Fruit fly (Drosophila melanogaster) whole organism: ENCODE results near the gene JMJD7.

Experiments used
- CG8478 ChIP-seq: fragments of >200 bp; optimal IDR thresholded peaks from 2 replicates; lab custom pipeline; 2018; ENCODE audit warnings: inconsistent platforms
- Dll ChIP-seq: fragments of >200 bp; optimal IDR thresholded peaks from 2 replicates; lab custom pipeline; 2017
- EcR ChIP-seq, 2 experiments: fragments of >200 bp; optimal IDR thresholded peaks; 2 replicates each; lab custom pipeline; 2017; ENCODE audit warnings: missing biosample characterization in 2 of 2, missing genetic modification characterization in 2 of 2, missing genetic modification reagents in 2 of 2
- pan ChIP-seq: fragments of >200 bp; optimal IDR thresholded peaks from 2 replicates; lab custom pipeline; 2017
- psq ChIP-seq: fragments of >200 bp; optimal IDR thresholded peaks from 2 replicates; lab custom pipeline; 2017
- usp ChIP-seq: fragments of >200 bp; optimal IDR thresholded peaks from 2 replicates; lab custom pipeline; 2017; ENCODE audit warnings: missing biosample characterization, missing genetic modification characterization, mixed read lengths

JMJD7 gene

DNA sequence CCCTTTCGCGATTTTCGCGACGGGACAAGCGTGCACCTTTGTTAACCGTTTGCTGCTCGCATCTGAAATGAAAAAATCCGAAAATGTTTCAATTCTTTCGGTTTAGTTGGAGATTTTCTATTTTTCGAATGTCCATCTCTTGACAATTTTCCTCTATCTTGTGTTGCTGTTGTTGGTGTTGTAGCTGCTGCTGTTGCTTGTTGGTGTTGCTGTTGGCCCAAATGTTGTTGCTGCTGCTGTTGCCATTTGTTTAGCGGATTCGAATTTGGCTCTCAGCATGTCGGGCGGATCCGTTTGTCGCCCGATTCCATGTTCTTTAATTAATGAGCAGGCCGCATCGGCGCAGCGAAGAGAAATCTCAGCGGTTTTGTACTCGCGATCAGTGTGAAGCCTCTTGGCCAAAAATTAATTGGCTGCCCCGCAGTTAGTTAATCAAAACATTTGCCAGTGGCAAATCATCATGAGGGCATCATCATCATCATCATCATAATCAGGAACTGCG lies 27.7 kb downstream of the JMJD7 start, which contains the start of gene CG32121:
Gene CG32121 (minus strand): TSS at position 51 of the 502 bp plus-strand sequence.
- TF ChIP-seq Dll (no peak), EcR (GFP tag; optimal IDR thresholded peaks at IDR 0.05; lab: Kevin White, UChicago) (no peak), CG8478 (no peak), pan (lab: Kevin White, UChicago) (no peak), usp (GFP tag; lab: Kevin White, UChicago) (no peak), psq (lab: Kevin White, UChicago) (no peak)

- TF ChIP-seq EcR (GFP tag; optimal IDR thresholded peaks at IDR 0.05; lab: Kevin White, UChicago): no peak
- no peak for TF ChIP-seq Dll
- no peak for TF ChIP-seq CG8478
- TF ChIP-seq pan (lab: Kevin White, UChicago): no peak
These were observed 29.9 kb downstream of the JMJD7 start for dm6 chr3L:13420212-13420611.

- no peak for TF ChIP-seq Dll
- TF ChIP-seq CG8478: no peak
- no peak for TF ChIP-seq EcR (GFP tag; optimal IDR thresholded peaks at IDR 0.05; lab: Kevin White, UChicago)
- no peak for TF ChIP-seq usp (GFP tag; lab: Kevin White, UChicago)
- no peak for TF ChIP-seq pan (lab: Kevin White, UChicago)
- TF ChIP-seq psq (lab: Kevin White, UChicago): no peak
These were observed 37.2 kb downstream of the JMJD7 start for dm6 chr3L:13412886-13413224.

DNA sequence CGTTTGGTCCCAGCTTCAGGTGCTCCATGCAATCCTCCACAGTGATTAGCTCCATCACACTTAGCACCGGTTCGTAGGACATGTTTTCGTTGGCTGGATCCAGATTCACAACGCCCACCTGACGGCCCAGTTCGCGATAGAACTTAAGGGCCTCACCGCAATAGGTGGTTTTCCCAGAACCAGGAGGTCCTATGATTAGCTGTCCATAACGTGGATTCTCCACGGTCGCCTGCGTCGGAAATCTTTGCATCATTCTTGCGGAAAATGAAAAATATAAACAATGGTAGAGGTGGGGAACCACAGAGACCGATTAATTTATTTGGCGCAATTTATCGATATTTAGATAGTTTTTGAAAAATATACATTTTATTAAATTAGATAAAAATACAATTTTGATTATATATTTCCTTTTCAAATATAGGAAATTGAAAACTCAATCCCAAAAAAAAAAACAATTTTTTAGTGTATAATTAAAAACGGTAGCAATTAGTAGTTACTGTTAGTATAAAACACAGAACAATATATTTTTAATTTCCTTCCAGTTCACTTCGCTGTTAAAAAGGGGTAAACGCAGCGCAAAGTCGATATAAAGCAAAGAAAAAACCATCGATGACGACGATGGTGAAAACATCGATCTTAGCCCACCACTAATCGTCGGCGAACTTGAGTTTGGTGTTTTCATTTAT lies 37.7 kb downstream of the JMJD7 start, which contains the start of the genes CG10222 and flr:
Gene CG10222 (minus strand): TSS at position 254 of the 686 bp plus-strand sequence.
Gene flr (plus strand): TSS at position 644 of the 686 bp plus-strand sequence.
- TF ChIP-seq CG8478 (no peak), Dll (no peak), pan (lab: Kevin White, UChicago) (no peak), EcR (GFP tag; optimal IDR thresholded peaks at IDR 0.05; lab: Kevin White, UChicago) (no peak), usp (GFP tag; lab: Kevin White, UChicago) (no peak), psq (lab: Kevin White, UChicago) (no peak)

DNA sequence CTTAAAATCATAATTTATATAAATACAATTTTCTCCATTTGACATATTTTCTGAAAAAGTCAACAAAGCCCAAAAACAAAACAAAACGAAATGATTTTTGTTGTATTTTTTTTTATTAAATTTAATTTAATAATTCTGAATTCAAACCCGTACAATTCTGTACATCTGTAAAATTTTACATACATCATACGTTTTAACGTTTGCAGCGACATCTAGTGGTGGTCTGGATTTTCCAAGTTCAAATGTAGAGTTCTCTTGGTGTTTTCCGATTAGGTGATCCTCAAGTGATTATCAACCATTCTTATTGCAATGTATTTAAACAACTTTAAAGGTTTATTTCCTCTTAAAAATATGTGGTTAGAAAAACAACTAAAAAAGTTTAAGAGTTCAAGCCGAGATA lies 39.1 kb downstream of the JMJD7 start:
- TF ChIP-seq Dll (no peak), psq (lab: Kevin White, UChicago) (no peak), EcR (GFP tag; optimal IDR thresholded peaks at IDR 0.05; lab: Kevin White, UChicago) (no peak), usp (GFP tag; lab: Kevin White, UChicago) (no peak), pan (lab: Kevin White, UChicago) (no peak), CG8478 (no peak)

dm6 chr3L:13409809-13410521 lies 40.1 kb downstream of the JMJD7 start:
- TF ChIP-seq pan (lab: Kevin White, UChicago): no peak

dm6 chr3L:13406873-13407272 lies 43.2 kb downstream of the JMJD7 start:
- TF ChIP-seq Dll (no peak), pan (lab: Kevin White, UChicago) (no peak), psq (lab: Kevin White, UChicago) (no peak), CG8478 (no peak), EcR (GFP tag; optimal IDR thresholded peaks at IDR 0.05; lab: Kevin White, UChicago) (no peak)

- TF ChIP-seq Dll: no peak
These were observed 46.8 kb downstream of the JMJD7 start for dm6 chr3L:13403141-13403867.

DNA sequence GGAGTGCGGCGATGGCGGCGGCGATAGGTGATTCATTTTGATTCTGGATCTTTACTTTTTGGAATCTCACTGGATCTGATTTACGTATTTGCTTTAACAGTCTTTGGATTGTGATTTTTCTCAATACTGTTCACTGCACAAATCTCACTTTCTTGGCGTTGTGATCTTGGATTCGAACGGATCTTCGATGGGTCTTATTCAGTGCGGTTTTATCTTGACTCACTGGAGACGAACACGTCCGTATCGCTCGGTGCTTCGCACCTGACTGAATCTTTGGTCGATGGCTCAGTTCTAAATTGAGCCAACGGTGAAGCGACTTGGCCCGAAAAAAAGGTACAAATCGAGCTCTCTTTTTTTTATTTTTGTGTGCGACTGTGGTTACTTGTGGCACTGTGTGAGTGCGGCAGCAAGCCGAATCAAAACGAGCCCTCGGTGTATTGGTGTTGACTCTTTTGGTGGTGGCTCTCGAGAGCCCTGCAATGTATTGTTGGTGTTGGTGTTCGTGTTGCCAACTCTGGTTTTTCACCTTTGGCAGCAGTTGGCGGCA lies 49.1 kb downstream of the JMJD7 start, which contains the start of gene sens:
Gene sens (minus strand): TSS at position 254 of the 547 bp plus-strand sequence.
- TF ChIP-seq usp (GFP tag; lab: Kevin White, UChicago) (no peak), psq (lab: Kevin White, UChicago) (no peak), CG8478 (no peak), EcR (GFP tag; optimal IDR thresholded peaks at IDR 0.05; lab: Kevin White, UChicago) (no peak), Dll (no peak)
